Fruit fly (Drosophila melanogaster): ENCODE results near the gene SdicA.

dm6 chrX:20239608-20239941 lies 37.8 kb upstream of the SdicA start, which contains the start of gene obst-A:
- no peak for TF ChIP-seq CG10348 (GFP tag; IDR thresholded peaks at IDR 0.05)
- no peak for TF ChIP-seq CG34367 (tag; optimal IDR thresholded peaks at IDR 0.05)
- TF ChIP-seq CG12605 (GFP tag; IDR thresholded peaks at IDR 0.05), result no peak
- TF ChIP-seq CG13204 (GFP tag; optimal IDR thresholded peaks at IDR 0.05), result no peak
- no peak for TF ChIP-seq fd96Ca (GFP tag; IDR thresholded peaks at IDR 0.05)
- no peak for TF ChIP-seq rn (GFP tag; IDR thresholded peaks at IDR 0.05)
- peak; percentile 60 for TF ChIP-seq EcR (GFP tag; optimal IDR thresholded peaks at IDR 0.05)
- no peak for TF ChIP-seq Pif1A (GFP tag; optimal IDR thresholded peaks at IDR 0.05)
- TF ChIP-seq CG8301 (tag; optimal IDR thresholded peaks at IDR 0.05), result no peak
- no peak for TF ChIP-seq CG15710 (tag; optimal IDR thresholded peaks at IDR 0.05)
- 0 out of 3 replicates have a peak, but pooled peaks have one; percentile 53 for TF ChIP-seq CG4496 (GFP tag; IDR thresholded peaks at IDR 0.05)
- no peak for TF ChIP-seq CG9948 (tag; optimal IDR thresholded peaks at IDR 0.05)
- TF ChIP-seq CG14655 (GFP tag; optimal IDR thresholded peaks at IDR 0.05), result no peak
- TF ChIP-seq CG8159 (tag; optimal IDR thresholded peaks at IDR 0.05), result no peak

All from whole organism, pupa.